Fruit fly (Drosophila melanogaster): ENCODE measurements around the gene lama.
A peak's percentile ranks its signal among the peaks of the same experiment; 100 is the strongest.

lama gene

DNA sequence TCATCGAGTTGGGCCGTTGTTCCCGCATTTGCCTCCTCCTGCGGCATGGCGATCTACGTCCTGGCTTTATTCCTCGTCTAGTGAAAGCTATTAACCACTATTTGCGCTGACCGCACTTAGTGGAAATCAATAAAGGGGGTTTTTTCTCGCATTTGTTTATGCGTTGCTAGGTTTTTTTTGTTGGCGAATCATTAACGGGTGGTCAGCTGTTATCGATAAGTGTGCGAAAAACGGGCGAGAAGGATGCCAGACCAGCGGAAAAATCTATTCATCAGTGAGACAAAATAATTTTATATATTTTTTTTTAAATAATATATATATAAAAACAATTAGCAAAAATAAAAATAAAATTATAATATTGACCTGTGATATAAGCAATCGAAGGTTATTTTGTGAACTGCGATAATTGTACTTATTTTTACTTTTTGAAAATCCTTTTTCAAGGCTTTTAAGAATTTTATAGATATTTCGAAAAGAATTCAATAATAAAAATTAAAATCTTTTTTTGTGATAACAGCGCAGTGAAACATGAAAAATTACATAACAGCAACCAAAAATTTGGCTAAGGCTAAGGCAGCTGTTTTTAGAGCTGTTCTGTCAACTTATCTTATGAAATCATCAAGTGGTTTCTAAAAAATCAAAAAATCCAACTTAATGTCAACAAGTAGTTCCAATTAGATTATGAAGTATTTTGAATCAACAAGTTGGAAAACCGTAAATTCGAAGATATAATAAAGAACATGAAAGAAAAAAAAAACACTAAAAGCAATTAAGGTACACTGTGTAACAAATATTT is 3.7 kb upstream of the lama start, which contains the start of gene Klp64D (continued):
- TF ChIP-seq Hr4 (GFP tag; optimal IDR thresholded peaks at IDR 0.05): peak; percentile 14
- TF ChIP-seq CG9139 (GFP tag; optimal IDR thresholded peaks at IDR 0.05): no peak
- no peak for TF ChIP-seq CG10669 (GFP tag; optimal IDR thresholded peaks at IDR 0.05)
- TF ChIP-seq topi (GFP tag; optimal IDR thresholded peaks at IDR 0.05): no peak
- TF ChIP-seq Met (GFP tag; optimal IDR thresholded peaks at IDR 0.05): peak; percentile 24
- no peak for TF ChIP-seq CG3919 (GFP tag; optimal IDR thresholded peaks at IDR 0.05)
- no peak for TF ChIP-seq Smox (GFP tag; optimal IDR thresholded peaks at IDR 0.05)
- no peak for TF ChIP-seq lz (GFP tag; optimal IDR thresholded peaks at IDR 0.05)
- TF ChIP-seq CG16779 (tag; optimal IDR thresholded peaks at IDR 0.05): no peak
- no peak for TF ChIP-seq CG34406 (GFP tag; optimal IDR thresholded peaks at IDR 0.05)
- peak; percentile 22 for TF ChIP-seq OdsH (GFP tag; optimal IDR thresholded peaks at IDR 0.05)
- no peak for TF ChIP-seq CG11294 (GFP tag; IDR thresholded peaks at IDR 0.05)

DNA sequence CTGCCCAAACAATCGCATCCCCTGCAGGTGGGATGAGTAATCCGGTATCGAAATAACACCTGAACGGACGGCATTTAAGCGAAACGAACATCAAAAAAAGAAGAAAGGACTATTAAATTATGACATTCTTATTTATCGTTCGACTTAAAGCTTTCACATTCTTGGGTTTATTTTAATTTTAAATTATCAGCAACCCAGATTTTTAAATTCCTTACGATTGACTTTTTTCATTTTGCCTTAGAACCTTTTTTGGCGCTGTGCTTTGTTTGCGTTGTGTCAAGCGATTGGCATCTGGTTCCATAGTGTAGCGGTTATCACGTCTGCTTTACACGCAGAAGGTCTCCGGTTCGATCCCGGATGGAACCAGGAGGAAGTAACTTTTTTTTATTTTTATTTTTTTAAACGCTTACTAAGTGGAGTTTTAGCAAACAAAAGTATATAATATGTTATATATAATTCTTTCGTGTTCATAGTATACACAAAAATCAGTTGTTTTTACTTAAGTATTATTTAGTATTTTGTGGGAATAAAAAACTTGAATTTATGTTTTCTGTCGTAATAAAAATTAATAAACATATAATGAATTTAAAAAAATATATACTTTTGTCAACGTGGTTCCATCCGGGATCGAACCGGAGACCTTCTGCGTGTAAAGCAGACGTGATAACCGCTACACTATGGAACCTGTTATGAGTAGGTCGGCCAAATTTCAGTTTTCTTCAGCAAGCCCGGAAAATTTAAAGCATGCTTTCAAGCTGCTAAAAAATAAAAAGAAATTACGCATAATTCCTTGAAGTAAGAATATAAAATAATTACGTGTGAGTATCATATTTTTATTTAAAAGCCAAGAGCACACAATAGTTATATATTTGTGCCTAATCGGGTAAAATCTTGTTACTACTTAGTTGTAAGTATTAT is 586 bp upstream of the lama start:
- TF ChIP-seq CG9139 (GFP tag; optimal IDR thresholded peaks at IDR 0.05) (peak; percentile 13), CG6163 (GFP tag; IDR thresholded peaks at IDR 0.05) (no peak), Ets96B (tag; optimal IDR thresholded peaks at IDR 0.05) (no peak), Eip75B (GFP tag; optimal IDR thresholded peaks at IDR 0.05) (no peak), svp (GFP tag) (peak; percentile 12), Smox (GFP tag; optimal IDR thresholded peaks at IDR 0.05) (no peak), CG6854 (GFP tag; optimal IDR thresholded peaks at IDR 0.05) (no peak), achi (GFP tag; optimal IDR thresholded peaks at IDR 0.05) (no peak), Hr39 (GFP tag; optimal IDR thresholded peaks at IDR 0.05) (no peak), acj6 (GFP tag; optimal IDR thresholded peaks at IDR 0.05) (no peak), CG11902 (GFP tag; optimal IDR thresholded peaks at IDR 0.05) (no peak), OdsH (GFP tag; optimal IDR thresholded peaks at IDR 0.05) (no peak), Lpt (GFP tag; optimal IDR thresholded peaks at IDR 0.05) (no peak), CG34406 (GFP tag; optimal IDR thresholded peaks at IDR 0.05) (no peak), net (GFP tag; optimal IDR thresholded peaks at IDR 0.05) (no peak), CG32006 (GFP tag; optimal IDR thresholded peaks at IDR 0.05) (no peak), fd85E (GFP tag; optimal IDR thresholded peaks at IDR 0.05) (no peak), Eip78C (GFP tag) (peak; percentile 57), CG3919 (GFP tag; optimal IDR thresholded peaks at IDR 0.05) (no peak), CG15336 (GFP tag; IDR thresholded peaks at IDR 0.05) (no peak), topi (GFP tag; optimal IDR thresholded peaks at IDR 0.05) (no peak), Sox15 (GFP tag; optimal IDR thresholded peaks at IDR 0.05) (no peak), CG6808 (GFP tag; optimal IDR thresholded peaks at IDR 0.05) (no peak), CG6792 (GFP tag; optimal IDR thresholded peaks at IDR 0.05) (no peak), Eip93F (GFP tag; optimal IDR thresholded peaks at IDR 0.05) (peak; percentile 40), Gug (GFP tag; IDR thresholded peaks at IDR 0.05) (no peak), CG8632 (GFP tag; optimal IDR thresholded peaks at IDR 0.05) (no peak), fd59A (GFP tag; optimal IDR thresholded peaks at IDR 0.05) (no peak), CG10669 (GFP tag; optimal IDR thresholded peaks at IDR 0.05) (no peak), esn (GFP tag; optimal IDR thresholded peaks at IDR 0.05) (no peak), CG16779 (tag; optimal IDR thresholded peaks at IDR 0.05) (no peak), Ets21C (GFP tag; optimal IDR thresholded peaks at IDR 0.05) (no peak), spab (GFP tag; optimal IDR thresholded peaks at IDR 0.05) (no peak), eg (GFP tag; IDR thresholded peaks at IDR 0.05) (no peak), CG6276 (GFP tag; optimal IDR thresholded peaks at IDR 0.05) (peak; percentile 44), ss (GFP tag; optimal IDR thresholded peaks at IDR 0.05) (no peak), fkh (GFP tag; optimal IDR thresholded peaks at IDR 0.05) (no peak)

Measured in whole organism, prepupa.